Fruit fly (Drosophila melanogaster) whole organism, adult: ENCODE results near the gene Liprin-alpha.

Experiments used
- CG11617 ChIP-seq: fragments of 200-800 bp; sonication (Bioruptor generic); optimal IDR thresholded peaks from 2 replicates; lab custom pipeline; 2017; ENCODE audit warnings: mild to moderate bottlenecking, missing biosample characterization, missing genetic modification reagents, missing genetic modification characterization
- CG12768 ChIP-seq: fragments of 200-800 bp; sonication (Bioruptor generic); optimal IDR thresholded peaks from 2 replicates; lab custom pipeline; 2017; ENCODE audit warnings: missing biosample characterization, missing genetic modification characterization, mild to moderate bottlenecking, moderate library complexity, missing genetic modification reagents
- CG14711 ChIP-seq: fragments of 200-800 bp; sonication (Bioruptor generic); optimal IDR thresholded peaks from 2 replicates; lab custom pipeline; 2018; ENCODE audit warnings: missing biosample characterization, mild to moderate bottlenecking, missing genetic modification characterization, moderate library complexity
- CG33017 ChIP-seq: fragments of 200-800 bp; sonication (Bioruptor generic); optimal IDR thresholded peaks from 2 replicates; lab custom pipeline; 2018; ENCODE audit warnings: missing biosample characterization, mild to moderate bottlenecking, missing genetic modification characterization, moderate library complexity
- CG5204 ChIP-seq: fragments of 200-800 bp; sonication (Bioruptor generic); optimal IDR thresholded peaks from 2 replicates; lab custom pipeline; 2016; ENCODE audit warnings: missing biosample characterization, missing genetic modification characterization
- CG7045 ChIP-seq: fragments of 200-800 bp; sonication (Bioruptor generic); optimal IDR thresholded peaks from 2 replicates; lab custom pipeline; 2017; ENCODE audit warnings: missing biosample characterization, mild to moderate bottlenecking, missing genetic modification characterization
- CG7101 ChIP-seq: fragments of 200-800 bp; sonication (Bioruptor generic); optimal IDR thresholded peaks from 2 replicates; lab custom pipeline; 2018; ENCODE audit warnings: missing biosample characterization, mild to moderate bottlenecking, missing genetic modification characterization, moderate library complexity
- Clk ChIP-seq: fragments of 200-800 bp; sonication (Bioruptor generic); optimal IDR thresholded peaks from 2 replicates; lab custom pipeline; 2017; ENCODE audit warnings: missing biosample characterization, missing genetic modification characterization
- Crg-1 ChIP-seq: fragments of 200-800 bp; sonication (Bioruptor generic); optimal IDR thresholded peaks from 2 replicates; lab custom pipeline; 2016; ENCODE audit warnings: missing biosample characterization, missing genetic modification characterization
- Hr96 ChIP-seq: fragments of 200-800 bp; sonication (Bioruptor generic); optimal IDR thresholded peaks from 2 replicates; lab custom pipeline; 2016; ENCODE audit warnings: missing biosample characterization, missing genetic modification characterization
- Mnt ChIP-seq: fragments of 200-800 bp; sonication (Bioruptor generic); optimal IDR thresholded peaks from 2 replicates; lab custom pipeline; 2016; ENCODE audit warnings: missing biosample characterization, mild to moderate bottlenecking, missing genetic modification characterization
- bab1 ChIP-seq: fragments of 200-800 bp; sonication (Bioruptor generic); optimal IDR thresholded peaks from 3 replicates; lab custom pipeline; 2019; ENCODE audit warnings: missing biosample characterization, mild to moderate bottlenecking, missing genetic modification characterization, moderate library complexity
- cic ChIP-seq: fragments of 200-800 bp; sonication (Bioruptor generic); optimal IDR thresholded peaks from 2 replicates; lab custom pipeline; 2017; ENCODE audit warnings: missing biosample characterization, mild to moderate bottlenecking, missing genetic modification characterization, moderate library complexity
- cnc ChIP-seq, 2 experiments: fragments of >200 bp; optimal IDR thresholded peaks; 2 replicates each; lab custom pipeline; 2017
- kay ChIP-seq: fragments of 200-800 bp; sonication (Bioruptor generic); peaks from one replicate; lab custom pipeline; 2016; ENCODE audit warnings: missing biosample characterization, missing genetic modification characterization, borderline replicate concordance
- pad ChIP-seq: fragments of 200-800 bp; sonication (Bioruptor generic); optimal IDR thresholded peaks from 3 replicates; lab custom pipeline; 2017; ENCODE audit warnings: missing biosample characterization, missing genetic modification characterization, mild to moderate bottlenecking, moderate library complexity, missing genetic modification reagents
- tj ChIP-seq: fragments of 200-800 bp; sonication (Bioruptor generic); optimal IDR thresholded peaks from 3 replicates; lab custom pipeline; 2017; ENCODE audit warnings: missing biosample characterization, mild to moderate bottlenecking, missing genetic modification characterization, moderate library complexity
- toe ChIP-seq: fragments of 200-800 bp; sonication (Bioruptor generic); optimal IDR thresholded peaks from 2 replicates; lab custom pipeline; 2016; ENCODE audit warnings: missing biosample characterization, missing genetic modification characterization

Liprin-alpha gene

dm6 chr2L:6747814-6748213, 24.1 kb downstream of the Liprin-alpha start, which contains the start of gene CG44271:
TSS of gene CG44271 (minus strand) at chr2L:6747914.
- TF ChIP-seq CG14711 (tag; lab: Kevin White, UChicago) = no peak
- no peak for TF ChIP-seq CG12768 (GFP tag; lab: Kevin White, UChicago)
- TF ChIP-seq tj = no peak
- no peak for TF ChIP-seq CG11617 (GFP tag; lab: Kevin White, UChicago)
- no peak for TF ChIP-seq cnc (optimal IDR thresholded peaks at IDR 0.05; lab: Kevin White, UChicago)

DNA sequence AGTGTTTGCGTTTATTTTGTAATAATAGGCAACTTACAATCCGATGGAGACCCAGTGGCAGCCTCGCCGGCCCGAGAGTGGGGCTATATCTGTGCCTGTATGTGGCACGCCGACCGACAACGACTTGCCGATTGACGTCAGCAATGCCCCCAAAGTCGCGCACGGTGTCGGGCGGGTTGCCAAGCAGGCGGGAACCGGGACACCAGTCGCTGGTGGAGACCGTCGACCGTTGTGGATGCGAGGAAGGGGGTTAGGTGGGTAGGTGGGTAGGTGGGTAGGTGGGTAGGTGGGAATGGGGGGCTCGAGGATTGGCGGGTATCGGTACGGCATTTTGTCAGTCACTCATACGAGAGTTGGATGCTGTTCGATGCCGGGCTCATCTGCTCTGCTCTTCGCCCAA, 27.3 kb downstream of the Liprin-alpha start:
- TF ChIP-seq CG14711 (tag; lab: Kevin White, UChicago) = no peak
- no peak for TF ChIP-seq Clk (GFP tag; lab: Kevin White, UChicago)
- TF ChIP-seq CG11617 (GFP tag; lab: Kevin White, UChicago) = no peak
- no peak for TF ChIP-seq CG7045 (GFP tag; lab: Kevin White, UChicago)
- no peak for TF ChIP-seq tj
- no peak for TF ChIP-seq Crg-1 (GFP tag; lab: Kevin White, UChicago)
- TF ChIP-seq CG5204 = no peak
- TF ChIP-seq pad (GFP tag; lab: Kevin White, UChicago) = no peak
- no peak for TF ChIP-seq cnc (optimal IDR thresholded peaks at IDR 0.05; lab: Kevin White, UChicago)

- no peak for TF ChIP-seq CG7045 (GFP tag; lab: Kevin White, UChicago)
- no peak for TF ChIP-seq CG5204
- no peak for TF ChIP-seq bab1 (GFP tag; lab: Kevin White, UChicago)
- TF ChIP-seq CG7101 (tag; lab: Kevin White, UChicago) = no peak
- TF ChIP-seq Mnt (GFP tag; lab: Kevin White, UChicago) = no peak
- TF ChIP-seq CG14711 (tag; lab: Kevin White, UChicago) = no peak
- TF ChIP-seq kay (GFP tag; lab: Kevin White, UChicago) = no peak
Measured at dm6 chr2L:6759528-6759927, 35.8 kb downstream of the Liprin-alpha start, which contains the start of gene CG11322. TSS of gene CG11322 (minus strand) at chr2L:6759628.

DNA sequence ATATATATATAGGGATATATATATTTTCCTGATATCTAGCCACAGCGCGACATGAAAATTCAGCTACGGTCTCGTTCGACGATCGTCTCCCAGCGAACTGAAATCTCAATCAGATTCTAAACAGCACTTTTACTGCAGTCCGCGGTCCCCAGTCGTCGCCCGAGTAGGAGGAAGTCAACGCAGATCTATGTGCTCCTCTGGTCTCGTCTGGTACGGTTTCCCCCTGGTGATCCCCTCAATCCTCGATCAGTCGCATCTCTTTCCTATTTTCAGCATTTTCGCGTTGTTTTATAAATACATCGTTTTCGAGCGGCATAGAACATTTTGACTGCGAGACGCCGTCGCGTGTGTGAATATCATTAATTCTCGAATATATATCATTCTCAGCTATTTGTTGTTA, 49.0 kb downstream of the Liprin-alpha start, which contains the start of gene LUBEL:
Gene LUBEL, minus strand, starts transcription at position 101 of the 400 bp plus-strand sequence.
- no peak for TF ChIP-seq toe (GFP tag; lab: Kevin White, UChicago)
- no peak for TF ChIP-seq CG11617 (GFP tag; lab: Kevin White, UChicago)
- TF ChIP-seq pad (GFP tag; lab: Kevin White, UChicago) = no peak
- no peak for TF ChIP-seq kay (GFP tag; lab: Kevin White, UChicago)
- no peak for TF ChIP-seq Hr96 (GFP tag; lab: Kevin White, UChicago)
- TF ChIP-seq CG33017 (tag; lab: Kevin White, UChicago) = no peak
- TF ChIP-seq Crg-1 (GFP tag; lab: Kevin White, UChicago) = no peak
- no peak for TF ChIP-seq CG5204
- TF ChIP-seq cnc (optimal IDR thresholded peaks at IDR 0.05; lab: Kevin White, UChicago) = no peak
- TF ChIP-seq bab1 (GFP tag; lab: Kevin White, UChicago) = no peak
- TF ChIP-seq CG12768 (GFP tag; lab: Kevin White, UChicago) = no peak
- no peak for TF ChIP-seq cic (GFP tag; lab: Kevin White, UChicago)
- no peak for TF ChIP-seq CG14711 (tag; lab: Kevin White, UChicago)

dm6 chr2L:6773645-6774044, 49.9 kb downstream of the Liprin-alpha start, which contains the start of gene CG17378:
TSS of gene CG17378 (plus strand) at chr2L:6774041.
- no peak for TF ChIP-seq tj
- no peak for TF ChIP-seq Clk (GFP tag; lab: Kevin White, UChicago)
- TF ChIP-seq CG14711 (tag; lab: Kevin White, UChicago) = no peak
- TF ChIP-seq cic (GFP tag; lab: Kevin White, UChicago) = no peak
- TF ChIP-seq kay (GFP tag; lab: Kevin White, UChicago) = no peak
- no peak for TF ChIP-seq Crg-1 (GFP tag; lab: Kevin White, UChicago)
- no peak for TF ChIP-seq cnc (optimal IDR thresholded peaks at IDR 0.05; lab: Kevin White, UChicago)
- TF ChIP-seq CG11617 (GFP tag; lab: Kevin White, UChicago) = no peak
- TF ChIP-seq pad (GFP tag; lab: Kevin White, UChicago) = no peak
- TF ChIP-seq CG7101 (tag; lab: Kevin White, UChicago) = no peak
- no peak for TF ChIP-seq bab1 (GFP tag; lab: Kevin White, UChicago)
- TF ChIP-seq CG5204 = no peak

dm6 chr2L:6774853-6775252, 51.1 kb downstream of the Liprin-alpha start:
- TF ChIP-seq CG7045 (GFP tag; lab: Kevin White, UChicago) (peak; percentile 16), CG33017 (tag; lab: Kevin White, UChicago) (peak; percentile 13), CG5204 (peak; percentile 22), CG12768 (GFP tag; lab: Kevin White, UChicago) (no peak), tj (peak; percentile 12), Hr96 (GFP tag; lab: Kevin White, UChicago) (peak; percentile 4), pad (GFP tag; lab: Kevin White, UChicago) (no peak), Mnt (GFP tag; lab: Kevin White, UChicago) (no peak)
